Worm (Caenorhabditis elegans): Measurements from ENCODE around the gene srlf-18.
A peak's percentile ranks its signal among the peaks of the same experiment; 100 is the strongest.

DNA sequence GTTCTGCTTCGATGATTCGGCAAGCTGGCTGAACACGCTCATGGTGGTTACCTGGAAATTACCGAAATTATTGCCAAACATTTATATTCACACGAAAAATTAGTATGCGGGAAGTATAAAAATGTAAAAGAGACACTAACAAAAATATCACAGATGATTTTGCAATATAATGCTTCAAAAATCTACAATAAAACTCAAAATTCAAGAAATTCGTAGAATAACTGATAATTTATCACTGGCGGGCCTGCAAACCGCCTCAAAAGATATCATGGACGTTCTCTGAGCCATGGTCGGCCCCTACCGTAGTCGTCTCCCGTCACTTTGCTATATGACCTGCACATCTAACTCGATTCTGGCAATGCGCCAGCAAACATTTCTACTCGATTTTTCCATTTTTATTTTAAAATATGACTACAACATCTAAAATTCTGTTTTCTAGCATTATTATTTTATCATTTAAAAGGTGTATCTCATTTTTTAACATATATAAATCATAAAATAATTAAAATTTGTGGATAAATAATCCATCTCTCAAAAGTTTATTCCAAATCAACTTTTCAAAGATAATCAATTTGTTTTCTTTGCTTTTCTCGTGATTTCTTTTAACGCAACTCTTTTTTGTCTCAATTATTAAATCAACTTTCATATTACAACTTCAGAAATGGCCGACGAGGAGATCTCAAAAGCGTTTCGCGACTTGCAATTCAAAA is 48.3 kb upstream of the srlf-18 start, which contains the start of the genes F01G4.6 and pfd-1:
- peak; percentile 40 for TF ChIP-seq him-1 (tag; optimal IDR thresholded peaks at IDR 0.05)
- peak; percentile 92 for TF ChIP-seq W03F9.2 (tag; optimal IDR thresholded peaks at IDR 0.05)
- no peak for TF ChIP-seq dao-5 (tag; optimal IDR thresholded peaks at IDR 0.05)

Measured in whole organism, L4/young adult.